Fruit fly (Drosophila melanogaster) whole organism, embryonic: ENCODE data around the gene MED15.

ENCODE experiments used
- Aef1 ChIP-seq: fragments of 200-800 bp; sonication (Bioruptor generic); IDR thresholded peaks from 3 replicates; pipeline ENCODE4 v1.3.6; 2022; ENCODE audit warnings: missing biosample characterization, missing genetic modification characterization
- Awh ChIP-seq: fragments of 200-800 bp; sonication (Bioruptor generic); IDR thresholded peaks from 2 replicates; pipeline ENCODE4, ENCODE4 v1.3.6; 2022; ENCODE audit warnings: missing biosample characterization, missing genetic modification characterization
- Bteb2 ChIP-seq: fragments of 200-800 bp; sonication (Bioruptor generic); optimal IDR thresholded peaks from 2 replicates; lab custom pipeline; 2016; ENCODE audit warnings: missing biosample characterization, missing genetic modification characterization
- C15 ChIP-seq: fragments of 200-800 bp; sonication (Bioruptor generic); IDR thresholded peaks from 3 replicates; pipeline ENCODE4 v1.3.6; 2022; ENCODE audit warnings: missing biosample characterization, missing genetic modification characterization
- CG11247 ChIP-seq: fragments of 200-800 bp; sonication (Bioruptor generic); IDR thresholded peaks from 2 replicates; pipeline ENCODE4 v1.3.6; 2022; ENCODE audit warnings: missing biosample characterization, missing genetic modification characterization
- CG11504 ChIP-seq: fragments of 200-800 bp; sonication (Bioruptor generic); optimal IDR thresholded peaks from 3 replicates; lab custom pipeline; 2019; ENCODE audit warnings: missing biosample characterization, mild to moderate bottlenecking, missing genetic modification characterization, moderate library complexity
- CG13123 ChIP-seq: fragments of 200-800 bp; sonication (Bioruptor generic); optimal IDR thresholded peaks from 2 replicates; lab custom pipeline; 2016; ENCODE audit warnings: missing biosample characterization, missing genetic modification characterization
- CG13296 ChIP-seq: fragments of 200-800 bp; sonication (Bioruptor generic); optimal IDR thresholded peaks from 3 replicates; lab custom pipeline; 2018; ENCODE audit warnings: missing biosample characterization, mild to moderate bottlenecking, missing genetic modification characterization
- CG13775 ChIP-seq: fragments of 200-800 bp; sonication (Bioruptor generic); optimal IDR thresholded peaks from 3 replicates; lab custom pipeline; 2017; ENCODE audit warnings: missing biosample characterization, mild to moderate bottlenecking, missing genetic modification characterization
- CG1529 ChIP-seq: fragments of 200-800 bp; sonication (Bioruptor generic); optimal IDR thresholded peaks from 3 replicates; lab custom pipeline; 2018; ENCODE audit warnings: missing biosample characterization, missing genetic modification characterization
- CG15696 ChIP-seq: fragments of 200-800 bp; sonication (Bioruptor generic); optimal IDR thresholded peaks from 2 replicates; lab custom pipeline; 2019; ENCODE audit warnings: missing biosample characterization, mild to moderate bottlenecking, missing genetic modification characterization, moderate library complexity
- CG17829 ChIP-seq: fragments of 200-800 bp; optimal IDR thresholded peaks from 2 replicates; lab custom pipeline; 2019; ENCODE audit warnings: missing biosample characterization, mild to moderate bottlenecking, missing genetic modification characterization, moderate library complexity
- CG18619 ChIP-seq: fragments of 200-800 bp; sonication (Bioruptor generic); optimal IDR thresholded peaks from 3 replicates; lab custom pipeline; 2017; ENCODE audit warnings: missing biosample characterization, mild to moderate bottlenecking, missing genetic modification characterization
- CG32772 ChIP-seq: fragments of 200-800 bp; sonication (Bioruptor generic); IDR thresholded peaks from 2 replicates; pipeline ENCODE4 v1.3.6; 2022; ENCODE audit warnings: missing biosample characterization, missing genetic modification characterization
- CG3281 ChIP-seq: fragments of 200-800 bp; sonication (Bioruptor generic); optimal IDR thresholded peaks from 3 replicates; lab custom pipeline; 2017; ENCODE audit warnings: missing biosample characterization, mild to moderate bottlenecking, missing genetic modification characterization
- CG3407 ChIP-seq: fragments of 200-800 bp; sonication (Bioruptor generic); optimal IDR thresholded peaks from 2 replicates; lab custom pipeline; 2018; ENCODE audit warnings: missing biosample characterization, mild to moderate bottlenecking, missing genetic modification characterization
- CG3726 ChIP-seq: fragments of 200-800 bp; sonication (Bioruptor generic); IDR thresholded peaks from 3 replicates; pipeline ENCODE4, ENCODE4 v1.3.6; 2022; ENCODE audit warnings: missing biosample characterization, missing genetic modification characterization
- CG42726 ChIP-seq: fragments of 200-800 bp; sonication (Bioruptor generic); IDR thresholded peaks from 2 replicates; pipeline ENCODE4 v1.3.6; 2022; ENCODE audit warnings: missing biosample characterization, missing genetic modification characterization; ENCODE audit not compliant: partially characterized antibody
- CG4730 ChIP-seq: fragments of 200-800 bp; sonication (Bioruptor generic); IDR thresholded peaks from 2 replicates; pipeline ENCODE4 v1.3.6; 2022; ENCODE audit warnings: missing biosample characterization, missing genetic modification characterization
- CG5180 ChIP-seq: fragments of 200-800 bp; sonication (Bioruptor generic); optimal IDR thresholded peaks from 3 replicates; lab custom pipeline; 2017; ENCODE audit warnings: missing biosample characterization, missing genetic modification characterization, mild to moderate bottlenecking, moderate library complexity, missing genetic modification reagents
- CG6791 ChIP-seq: fragments of 200-800 bp; sonication (Bioruptor generic); IDR thresholded peaks from 3 replicates; pipeline ENCODE4 v1.3.6; 2022; ENCODE audit warnings: missing biosample characterization, missing genetic modification characterization; ENCODE audit not compliant: partially characterized antibody
- CG9727 ChIP-seq: fragments of 200-800 bp; sonication (Bioruptor generic); optimal IDR thresholded peaks from 3 replicates; lab custom pipeline; 2017; ENCODE audit warnings: missing biosample characterization, mild to moderate bottlenecking, missing genetic modification characterization
- Dp ChIP-seq: fragments of 200-800 bp; sonication (Bioruptor generic); optimal IDR thresholded peaks from 2 replicates; lab custom pipeline; 2018; ENCODE audit warnings: missing biosample characterization, mild to moderate bottlenecking, missing genetic modification characterization, moderate library complexity
- HLH54F ChIP-seq: fragments of 200-800 bp; sonication (Bioruptor generic); optimal IDR thresholded peaks from 3 replicates; lab custom pipeline; 2016; ENCODE audit warnings: missing biosample characterization, missing genetic modification characterization
- Hr39 ChIP-seq: fragments of >200 bp; optimal IDR thresholded peaks from 2 replicates; lab custom pipeline; 2017
- MBD-R2 ChIP-seq: fragments of 200-800 bp; sonication (Bioruptor generic); IDR thresholded peaks from 2 replicates; pipeline ENCODE4 v1.3.6; 2022; ENCODE audit warnings: missing biosample characterization, missing genetic modification characterization
- Nf-YA ChIP-seq: fragments of 200-800 bp; sonication (Bioruptor generic); IDR thresholded peaks from 2 replicates; pipeline ENCODE4 v1.3.6; 2022; ENCODE audit warnings: missing biosample characterization, missing genetic modification characterization
- Nf-YB ChIP-seq: fragments of 200-800 bp; sonication (Bioruptor generic); optimal IDR thresholded peaks from 3 replicates; lab custom pipeline; 2019; ENCODE audit warnings: missing biosample characterization, mild to moderate bottlenecking, missing genetic modification characterization, moderate library complexity
- Nf-YC ChIP-seq: fragments of 200-800 bp; optimal IDR thresholded peaks from 3 replicates; lab custom pipeline; 2019; ENCODE audit warnings: missing biosample characterization, mild to moderate bottlenecking, missing genetic modification characterization, moderate library complexity
- Oli ChIP-seq: fragments of 200-800 bp; sonication (Bioruptor generic); optimal IDR thresholded peaks from 2 replicates; lab custom pipeline; 2018; ENCODE audit warnings: missing biosample characterization, mild to moderate bottlenecking, missing genetic modification characterization, moderate library complexity
- Ptx1 ChIP-seq: fragments of 200-800 bp; sonication (Bioruptor generic); IDR thresholded peaks from 2 replicates; pipeline ENCODE4 v1.3.6; 2022; ENCODE audit warnings: missing biosample characterization, missing genetic modification characterization
- cg ChIP-seq: fragments of 200-800 bp; sonication (Bioruptor generic); optimal IDR thresholded peaks from 3 replicates; lab custom pipeline; 2019; ENCODE audit warnings: missing biosample characterization, mild to moderate bottlenecking, missing genetic modification characterization, moderate library complexity
- chinmo ChIP-seq: fragments of 200-800 bp; sonication (Bioruptor generic); IDR thresholded peaks from 4 replicates; pipeline ENCODE4 v1.3.6; 2022; ENCODE audit warnings: missing biosample characterization, missing genetic modification characterization; ENCODE audit not compliant: partially characterized antibody
- chn ChIP-seq: fragments of 200-800 bp; sonication (Bioruptor generic); optimal IDR thresholded peaks from 2 replicates; lab custom pipeline; 2016; ENCODE audit warnings: missing biosample characterization, missing genetic modification characterization
- corto ChIP-seq: fragments of 200-800 bp; sonication (Bioruptor generic); optimal IDR thresholded peaks from 2 replicates; lab custom pipeline; 2016; ENCODE audit warnings: missing biosample characterization, mild to moderate bottlenecking, missing genetic modification characterization, moderate library complexity
- crol ChIP-seq: fragments of 200-800 bp; sonication (Bioruptor generic); IDR thresholded peaks from 2 replicates; pipeline ENCODE4 v1.3.6; 2022; ENCODE audit warnings: missing biosample characterization, missing genetic modification characterization
- dan ChIP-seq: fragments of 200-800 bp; sonication (Bioruptor generic); IDR thresholded peaks from 2 replicates; pipeline ENCODE4 v1.3.6; 2022; ENCODE audit warnings: missing biosample characterization, missing genetic modification characterization
- dysf ChIP-seq: fragments of 200-800 bp; sonication (Bioruptor generic); IDR thresholded peaks from 3 replicates; pipeline ENCODE4 v1.3.6; 2022; ENCODE audit warnings: missing biosample characterization, missing genetic modification characterization
- fu2 ChIP-seq: fragments of 200-800 bp; sonication (Bioruptor generic); optimal IDR thresholded peaks from 2 replicates; lab custom pipeline; 2016; ENCODE audit warnings: missing biosample characterization, missing genetic modification characterization
- gcm2 ChIP-seq: fragments of 200-800 bp; sonication (Bioruptor generic); optimal IDR thresholded peaks from 2 replicates; lab custom pipeline; 2016; ENCODE audit warnings: missing biosample characterization, missing genetic modification characterization
- grn ChIP-seq: fragments of 200-800 bp; sonication (Bioruptor generic); optimal IDR thresholded peaks from 3 replicates; lab custom pipeline; 2017; ENCODE audit warnings: missing biosample characterization, missing genetic modification characterization
- gt ChIP-seq: fragments of 200-800 bp; sonication (Bioruptor generic); IDR thresholded peaks from 2 replicates; pipeline ENCODE4 v1.3.6; 2022; ENCODE audit warnings: missing biosample characterization, missing genetic modification characterization
- lab ChIP-seq: fragments of 200-800 bp; sonication (Bioruptor generic); optimal IDR thresholded peaks from 3 replicates; lab custom pipeline; 2017; ENCODE audit warnings: missing biosample characterization, missing genetic modification characterization, mild to moderate bottlenecking, moderate library complexity, missing genetic modification reagents
- p53 ChIP-seq: fragments of 200-800 bp; sonication (Bioruptor generic); optimal IDR thresholded peaks from 2 replicates; lab custom pipeline; 2016; ENCODE audit warnings: missing biosample characterization, missing genetic modification characterization
- pho ChIP-seq: fragments of 200-800 bp; sonication (Bioruptor generic); optimal IDR thresholded peaks from 2 replicates; lab custom pipeline; 2016; ENCODE audit warnings: missing biosample characterization, missing genetic modification characterization
- psq ChIP-seq: fragments of 200-800 bp; sonication (Bioruptor generic); optimal IDR thresholded peaks from 2 replicates; lab custom pipeline; 2017; ENCODE audit warnings: missing biosample characterization, missing genetic modification characterization
- salm ChIP-seq: fragments of 200-800 bp; sonication (Bioruptor generic); optimal IDR thresholded peaks from 2 replicates; lab custom pipeline; 2018; ENCODE audit warnings: missing biosample characterization, mild to moderate bottlenecking, missing genetic modification characterization
- sd ChIP-seq: fragments of 200-800 bp; sonication (Bioruptor generic); optimal IDR thresholded peaks from 3 replicates; lab custom pipeline; 2018; ENCODE audit warnings: missing biosample characterization, mild to moderate bottlenecking, missing genetic modification characterization, moderate library complexity
- shn ChIP-seq: fragments of 200-800 bp; sonication (Bioruptor generic); optimal IDR thresholded peaks from 3 replicates; lab custom pipeline; 2016; ENCODE audit warnings: missing biosample characterization, missing genetic modification characterization
- sqz ChIP-seq: fragments of 200-800 bp; sonication (Bioruptor generic); optimal IDR thresholded peaks from 3 replicates; lab custom pipeline; 2018; ENCODE audit warnings: missing biosample characterization, mild to moderate bottlenecking, missing genetic modification characterization
- sr ChIP-seq: fragments of 200-800 bp; sonication (Bioruptor generic); IDR thresholded peaks from 3 replicates; pipeline ENCODE4 v1.3.6; 2022; ENCODE audit warnings: missing biosample characterization, missing genetic modification characterization
- vfl ChIP-seq: fragments of 200-800 bp; sonication (Bioruptor generic); optimal IDR thresholded peaks from 2 replicates; lab custom pipeline; 2016; ENCODE audit warnings: missing biosample characterization, missing genetic modification characterization

Gene MED15

DNA sequence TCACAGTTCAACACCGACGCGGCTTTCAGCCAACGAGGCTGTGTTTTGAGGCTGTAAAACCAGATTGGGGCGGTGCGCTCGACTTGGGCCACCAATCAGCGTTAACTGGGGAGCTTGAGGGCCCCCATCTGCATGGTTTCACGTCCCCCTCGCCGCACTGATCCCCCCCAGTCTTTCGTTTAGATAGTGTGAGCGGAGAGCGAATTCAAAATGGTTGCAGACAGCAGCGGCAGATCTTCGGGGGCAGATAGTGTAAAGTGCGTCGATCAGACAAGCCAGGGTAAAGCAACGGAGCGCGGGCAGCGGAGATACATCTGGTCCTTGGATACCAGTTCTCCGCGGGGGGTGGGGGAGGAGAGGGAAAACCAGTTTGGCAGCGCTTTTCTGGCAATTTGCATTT, 34.4 kb downstream of the MED15 start:
- TF ChIP-seq Nf-YB (GFP tag; lab: Kevin White, UChicago) (peak; percentile 97), dysf (no peak), C15 (GFP tag; lab: Robert Waterston, UW) (no peak), CG6791 (GFP tag; lab: Robert Waterston, UW) (0 out of 3 replicates have a peak, but pooled peaks have one; percentile 27), fu2 (no peak), chn (GFP tag; lab: Kevin White, UChicago) (no peak), corto (GFP tag; lab: Kevin White, UChicago) (no peak), Aef1 (no peak), CG18619 (GFP tag; lab: Kevin White, UChicago) (no peak), Dp (GFP tag; lab: Kevin White, UChicago) (no peak), Ptx1 (GFP tag; lab: Robert Waterston, UW) (no peak), Nf-YA (GFP tag; lab: Robert Waterston, UW) (peak; percentile 27; the same call in 1 of the 2 replicates), crol (GFP tag; lab: Robert Waterston, UW) (peak; percentile 94), grn (peak; percentile 85), CG32772 (0 out of 2 replicates have a peak, but pooled peaks have one; percentile 5), Nf-YC (tag; lab: Kevin White, UChicago) (peak; percentile 98), CG13775 (GFP tag; lab: Kevin White, UChicago) (no peak), Bteb2 (GFP tag; lab: Kevin White, UChicago) (no peak), sr (GFP tag; lab: Robert Waterston, UW) (0 out of 3 replicates have a peak, but pooled peaks have one; percentile 40), shn (GFP tag; lab: Kevin White, UChicago) (no peak), CG3726 (0 out of 3 replicates have a peak, but pooled peaks have one; percentile 33), CG11247 (GFP tag; lab: Robert Waterston, UW) (0 out of 2 replicates have a peak, but pooled peaks have one; percentile 20), cg (peak; percentile 15), chinmo (peak; percentile 72; the same call in 1 of the 4 replicates), CG42726 (no peak), p53 (GFP tag; lab: Kevin White, UChicago) (no peak), gt (no peak)

DNA sequence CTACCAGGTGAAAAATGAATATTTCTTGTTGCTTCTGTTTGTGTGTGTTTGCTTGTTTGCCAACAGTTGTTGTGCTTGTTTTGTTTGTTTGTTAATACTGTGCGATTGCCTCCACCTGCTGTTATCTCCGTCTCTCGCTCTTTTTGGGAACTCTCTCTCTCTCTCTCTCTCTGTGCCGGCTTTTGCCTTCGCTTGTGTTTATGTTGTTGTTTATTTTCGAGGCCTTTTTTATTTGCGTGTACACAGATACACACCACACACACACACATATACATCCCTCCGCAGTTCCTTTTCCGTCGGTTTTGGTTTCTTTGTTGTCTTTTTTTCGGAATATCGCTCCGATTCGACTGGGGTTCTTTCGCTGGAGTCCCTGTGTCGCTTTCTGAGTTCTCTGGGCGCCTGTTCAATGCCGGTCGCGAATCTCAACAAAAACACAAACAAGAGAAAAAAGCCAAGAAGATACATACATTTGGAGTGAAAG, 37.8 kb downstream of the MED15 start:
- peak; percentile 48 for TF ChIP-seq CG17829 (tag; lab: Kevin White, UChicago)
- TF ChIP-seq sd (tag; lab: Kevin White, UChicago): peak; percentile 49
- peak; percentile 71 for TF ChIP-seq CG1529 (GFP tag; lab: Kevin White, UChicago)
- TF ChIP-seq lab (GFP tag; lab: Kevin White, UChicago): peak; percentile 77
- TF ChIP-seq CG5180 (GFP tag; lab: Kevin White, UChicago): peak; percentile 70
- 0 out of 2 replicates have a peak, but pooled peaks have one; percentile 18 for TF ChIP-seq CG4730 (GFP tag; lab: Robert Waterston, UW)
- TF ChIP-seq CG13123 (GFP tag; lab: Kevin White, UChicago): peak; percentile 70
- TF ChIP-seq MBD-R2 (GFP tag; lab: Robert Waterston, UW): no peak
- no peak for TF ChIP-seq Hr39 (lab: Kevin White, UChicago)
- TF ChIP-seq gcm2 (GFP tag; lab: Kevin White, UChicago): no peak
- TF ChIP-seq sqz (GFP tag; lab: Kevin White, UChicago): peak; percentile 82
- peak; percentile 77 for TF ChIP-seq salm (tag; lab: Kevin White, UChicago)
- TF ChIP-seq psq: peak; percentile 71
- TF ChIP-seq CG15696 (tag; lab: Kevin White, UChicago): peak; percentile 94
- peak; percentile 81 for TF ChIP-seq CG9727 (GFP tag; lab: Kevin White, UChicago)
- no peak for TF ChIP-seq pho (GFP tag; lab: Kevin White, UChicago)
- peak; percentile 52 for TF ChIP-seq CG11504 (tag; lab: Kevin White, UChicago)
- peak; percentile 7 for TF ChIP-seq Oli (tag; lab: Kevin White, UChicago)
- TF ChIP-seq dan (GFP tag; lab: Robert Waterston, UW): no peak
- peak; percentile 40 for TF ChIP-seq CG13296 (GFP tag; lab: Kevin White, UChicago)
- peak; percentile 84 for TF ChIP-seq CG3407 (GFP tag; lab: Kevin White, UChicago)
- TF ChIP-seq HLH54F (GFP tag; lab: Kevin White, UChicago): peak; percentile 48
- TF ChIP-seq Awh (GFP tag; lab: Robert Waterston, UW): peak; percentile 54; the same call in 1 of the 2 replicates
- TF ChIP-seq vfl (GFP tag; lab: Kevin White, UChicago): no peak
- TF ChIP-seq CG3281 (GFP tag; lab: Kevin White, UChicago): peak; percentile 43
